Worm (Caenorhabditis elegans) whole organism, early embryonic: ENCODE results near the gene T22F3.11.
"Not testable (repeated sequence)": the region's sequence is repeated elsewhere in the genome, so short reads cannot be mapped to it uniquely, and the experiment has no call there.

Experiments used
- B0310.2 ChIP-seq: sonication (generic microtip); optimal IDR thresholded peaks from 2 replicates; lab custom pipeline; 2016; ENCODE audit warnings: mild to moderate bottlenecking, missing genetic modification characterization, missing compliant biosample characterization
- F13C5.2 ChIP-seq: sonication (generic microtip); optimal IDR thresholded peaks from 2 replicates; lab custom pipeline; 2017; ENCODE audit warnings: mild to moderate bottlenecking, missing genetic modification characterization, inconsistent platforms, missing compliant biosample characterization
- ama-1 ChIP-seq: fragments of 150-350 bp; optimal IDR thresholded peaks from 2 replicates; lab custom pipeline; 2014
- ceh-36 ChIP-seq: sonication (generic microtip); optimal IDR thresholded peaks from 2 replicates; lab custom pipeline; 2016; ENCODE audit warnings: missing genetic modification characterization, inconsistent platforms, missing compliant biosample characterization
- ets-7 ChIP-seq: sonication (generic microtip); optimal IDR thresholded peaks from 2 replicates; lab custom pipeline; 2016; ENCODE audit warnings: missing genotype, missing genetic modification characterization, missing compliant biosample characterization
- flt-1 ChIP-seq: fragments of 200-800 bp; sonication (Bioruptor generic); IDR thresholded peaks from 2 replicates; pipeline ENCODE4 v1.3.6; 2022; ENCODE audit warnings: missing genetic modification characterization, missing compliant biosample characterization
- hmbx-1 ChIP-seq: sonication (generic microtip); optimal IDR thresholded peaks from 2 replicates; lab custom pipeline; 2016; ENCODE audit warnings: mild to moderate bottlenecking, missing genetic modification characterization, missing compliant biosample characterization
- hnd-1 ChIP-seq: sonication (generic microtip); optimal IDR thresholded peaks from 2 replicates; lab custom pipeline; 2016; ENCODE audit warnings: missing genetic modification characterization, missing compliant biosample characterization
- scrt-1 ChIP-seq: fragments of 200-800 bp; sonication (Bioruptor generic); IDR thresholded peaks from 2 replicates; pipeline ENCODE4 v1.3.6; 2022; ENCODE audit warnings: missing genetic modification characterization, missing compliant biosample characterization
- sea-1 ChIP-seq: fragments of 200-800 bp; sonication (Bioruptor generic); conservative IDR thresholded peaks from 2 replicates; pipeline ENCODE4 v1.3.6; 2022; ENCODE audit warnings: missing genetic modification characterization, missing compliant biosample characterization
- tbx-11 ChIP-seq: fragments of 200-800 bp; sonication (Bioruptor generic); IDR thresholded peaks from 2 replicates; pipeline ENCODE4 v1.3.6; 2022; ENCODE audit warnings: missing genetic modification characterization, missing compliant biosample characterization
- tra-4 ChIP-seq: sonication (generic microtip); optimal IDR thresholded peaks from 2 replicates; lab custom pipeline; 2017; ENCODE audit warnings: missing genetic modification characterization, missing compliant biosample characterization

The T22F3.11 gene

ce11 chrV:3575759-3576158 lies 38.6 kb downstream of the T22F3.11 start, which contains the start of gene grl-27:
TSS of gene grl-27 (minus strand) at chrV:3575859.
- no peak for TF ChIP-seq ama-1 (lab: Kevin White, UChicago)
- no peak for TF ChIP-seq flt-1
- TF ChIP-seq hmbx-1 (tag; lab: Kevin White, UChicago), result no peak
- no peak for TF ChIP-seq F13C5.2 (tag; lab: Kevin White, UChicago)
- no peak for TF ChIP-seq scrt-1 (GFP tag; lab: Robert Waterston, UW)
- no peak for TF ChIP-seq tbx-11 (GFP tag; lab: Robert Waterston, UW)
- no peak for TF ChIP-seq hnd-1 (tag; lab: Kevin White, UChicago)

ce11 chrV:3572408-3572807 lies 41.9 kb downstream of the T22F3.11 start, which contains the start of gene F40C5.1:
TSS of gene F40C5.1 (plus strand) at chrV:3572708.
- not testable (repeated sequence) for TF ChIP-seq B0310.2 (tag; lab: Kevin White, UChicago); hmbx-1 (tag; lab: Kevin White, UChicago); tbx-11 (GFP tag; lab: Robert Waterston, UW)

ce11 chrV:3570695-3571094 lies 43.7 kb downstream of the T22F3.11 start, which contains the start of gene F40C5.2:
TSS of gene F40C5.2 (plus strand) at chrV:3570995.
- not testable (repeated sequence) for TF ChIP-seq ama-1 (lab: Kevin White, UChicago); flt-1; ets-7 (tag; lab: Kevin White, UChicago)

- TF ChIP-seq B0310.2 (tag; lab: Kevin White, UChicago); flt-1; tra-4 (tag; lab: Kevin White, UChicago): not testable (repeated sequence)
Observed at ce11 chrV:3564335-3564734, 50.0 kb downstream of the T22F3.11 start, which contains the start of gene T24A6.17. TSS of gene T24A6.17 (minus strand) at chrV:3564435.

ce11 chrV:3562824-3563223 lies 51.5 kb downstream of the T22F3.11 start, which contains the start of gene T24A6.16:
TSS of gene T24A6.16 (minus strand) at chrV:3562924.
- not testable (repeated sequence) for TF ChIP-seq scrt-1 (GFP tag; lab: Robert Waterston, UW); sea-1 (GFP tag; lab: Robert Waterston, UW); ceh-36 (tag; lab: Kevin White, UChicago)
